Fruit fly (Drosophila melanogaster) whole organism, embryonic: ENCODE measurements around the gene grnd.

ENCODE experiments used
- ATbp ChIP-seq: fragments of 200-800 bp; sonication (Bioruptor generic); optimal IDR thresholded peaks from 2 replicates; lab custom pipeline; 2017; ENCODE audit warnings: missing biosample characterization, mild to moderate bottlenecking, missing genetic modification characterization, missing genetic modification reagents
- Bgb ChIP-seq: fragments of 200-800 bp; sonication (Bioruptor generic); IDR thresholded peaks from 2 replicates; pipeline ENCODE4 v1.3.6; 2022; ENCODE audit warnings: missing biosample characterization, missing genetic modification characterization; ENCODE audit not compliant: partially characterized antibody
- C15 ChIP-seq: fragments of 200-800 bp; sonication (Bioruptor generic); IDR thresholded peaks from 3 replicates; pipeline ENCODE4 v1.3.6; 2022; ENCODE audit warnings: missing biosample characterization, missing genetic modification characterization
- CG10654 ChIP-seq: fragments of 200-800 bp; sonication (Bioruptor generic); optimal IDR thresholded peaks from 2 replicates; lab custom pipeline; 2016; ENCODE audit warnings: missing biosample characterization, missing genetic modification characterization
- CG14965 ChIP-seq: fragments of 200-800 bp; sonication (Bioruptor generic); optimal IDR thresholded peaks from 2 replicates; lab custom pipeline; 2016; ENCODE audit warnings: missing biosample characterization, missing genetic modification characterization, borderline replicate concordance
- CG16815 ChIP-seq: fragments of 200-800 bp; sonication (Bioruptor generic); optimal IDR thresholded peaks from 3 replicates; lab custom pipeline; 2017; ENCODE audit warnings: missing biosample characterization, mild to moderate bottlenecking, missing genetic modification characterization
- CG17568 ChIP-seq: fragments of 200-800 bp; sonication (Bioruptor generic); optimal IDR thresholded peaks from 2 replicates; lab custom pipeline; 2018; ENCODE audit warnings: missing biosample characterization, mild to moderate bottlenecking, missing genetic modification characterization, moderate library complexity
- CG1792 ChIP-seq: fragments of 200-800 bp; sonication (Bioruptor generic); optimal IDR thresholded peaks from 2 replicates; lab custom pipeline; 2016; ENCODE audit warnings: missing biosample characterization, missing genetic modification characterization
- CG1832 ChIP-seq: fragments of 200-800 bp; sonication (Bioruptor generic); optimal IDR thresholded peaks from 2 replicates; lab custom pipeline; 2017; ENCODE audit warnings: missing biosample characterization, mild to moderate bottlenecking, missing genetic modification characterization, inconsistent platforms
- CG18619 ChIP-seq: fragments of 200-800 bp; sonication (Bioruptor generic); optimal IDR thresholded peaks from 3 replicates; lab custom pipeline; 2017; ENCODE audit warnings: missing biosample characterization, mild to moderate bottlenecking, missing genetic modification characterization
- CG3281 ChIP-seq: fragments of 200-800 bp; sonication (Bioruptor generic); optimal IDR thresholded peaks from 3 replicates; lab custom pipeline; 2017; ENCODE audit warnings: missing biosample characterization, mild to moderate bottlenecking, missing genetic modification characterization
- CG3847 ChIP-seq: fragments of 200-800 bp; sonication (Bioruptor generic); IDR thresholded peaks from 2 replicates; pipeline ENCODE4 v1.3.6; 2022; ENCODE audit warnings: missing biosample characterization, missing genetic modification characterization
- CG6175 ChIP-seq: fragments of 200-800 bp; sonication (Bioruptor generic); IDR thresholded peaks from 3 replicates; pipeline ENCODE4 v1.3.6; 2022; ENCODE audit warnings: missing biosample characterization, missing genetic modification characterization
- CG6654 ChIP-seq: fragments of 200-800 bp; sonication (Bioruptor generic); optimal IDR thresholded peaks from 2 replicates; lab custom pipeline; 2017; ENCODE audit warnings: missing biosample characterization, mild to moderate bottlenecking, missing genetic modification characterization
- CG6689 ChIP-seq: fragments of 200-800 bp; sonication (Bioruptor generic); IDR thresholded peaks from 2 replicates; pipeline ENCODE4 v1.3.6; 2022; ENCODE audit warnings: missing biosample characterization, missing genetic modification characterization
- CG6765 ChIP-seq: fragments of 200-800 bp; sonication (Bioruptor generic); optimal IDR thresholded peaks from 3 replicates; lab custom pipeline; 2017; ENCODE audit warnings: missing biosample characterization, mild to moderate bottlenecking, missing genetic modification characterization
- CG6791 ChIP-seq: fragments of 200-800 bp; sonication (Bioruptor generic); IDR thresholded peaks from 3 replicates; pipeline ENCODE4 v1.3.6; 2022; ENCODE audit warnings: missing biosample characterization, missing genetic modification characterization; ENCODE audit not compliant: partially characterized antibody
- CG6854 ChIP-seq: fragments of 200-800 bp; sonication (Bioruptor generic); optimal IDR thresholded peaks from 3 replicates; lab custom pipeline; 2017; ENCODE audit warnings: missing biosample characterization, mild to moderate bottlenecking, missing genetic modification characterization
- CG9876 ChIP-seq: fragments of 200-800 bp; sonication (Bioruptor generic); optimal IDR thresholded peaks from 2 replicates; lab custom pipeline; 2016; ENCODE audit warnings: missing biosample characterization, missing genetic modification characterization
- Chrac-16 ChIP-seq: fragments of 200-800 bp; sonication (Bioruptor generic); optimal IDR thresholded peaks from 3 replicates; lab custom pipeline; 2016; ENCODE audit warnings: missing biosample characterization, missing genetic modification characterization
- Dip2 ChIP-seq: fragments of 200-800 bp; sonication (Bioruptor generic); IDR thresholded peaks from 2 replicates; pipeline ENCODE4 v1.3.6; 2022; ENCODE audit warnings: missing biosample characterization, missing genetic modification characterization
- Drgx ChIP-seq: fragments of 200-800 bp; sonication (Bioruptor generic); IDR thresholded peaks from 2 replicates; pipeline ENCODE4 v1.3.6; 2022; ENCODE audit warnings: missing biosample characterization, missing genetic modification characterization
- HLH4C ChIP-seq: fragments of 200-800 bp; sonication (Bioruptor generic); IDR thresholded peaks from 3 replicates; pipeline ENCODE4 v1.3.6; 2022; ENCODE audit warnings: missing biosample characterization, missing genetic modification characterization; ENCODE audit not compliant: partially characterized antibody
- Hr39 ChIP-seq: fragments of >200 bp; optimal IDR thresholded peaks from 2 replicates; lab custom pipeline; 2017
- Jarid2 ChIP-seq: fragments of 200-800 bp; sonication (Bioruptor generic); optimal IDR thresholded peaks from 3 replicates; lab custom pipeline; 2017; ENCODE audit warnings: mild to moderate bottlenecking, missing biosample characterization, missing genetic modification reagents, missing genetic modification characterization
- Lhr ChIP-seq: fragments of 200-800 bp; sonication (Bioruptor generic); optimal IDR thresholded peaks from 3 replicates; lab custom pipeline; 2017; ENCODE audit warnings: mild to moderate bottlenecking, missing biosample characterization, missing genetic modification reagents, missing genetic modification characterization
- NC2α ChIP-seq: fragments of 200-800 bp; sonication (Bioruptor generic); optimal IDR thresholded peaks from 2 replicates; lab custom pipeline; 2016; ENCODE audit warnings: missing biosample characterization, missing genetic modification characterization
- Oaz ChIP-seq: fragments of 200-800 bp; sonication (Bioruptor generic); IDR thresholded peaks from 2 replicates; pipeline ENCODE4 v1.3.6; 2022; ENCODE audit warnings: missing biosample characterization, missing genetic modification characterization
- Sin3A ChIP-seq: fragments of >200 bp; optimal IDR thresholded peaks from 2 replicates; lab custom pipeline; 2018
- ab ChIP-seq: fragments of 200-800 bp; sonication (Bioruptor generic); optimal IDR thresholded peaks from 2 replicates; lab custom pipeline; 2016; ENCODE audit warnings: missing biosample characterization, missing genetic modification characterization
- ato ChIP-seq: fragments of 200-800 bp; sonication (Bioruptor generic); IDR thresholded peaks from 2 replicates; pipeline ENCODE4 v1.3.6; 2022; ENCODE audit warnings: missing biosample characterization, missing genetic modification characterization; ENCODE audit not compliant: partially characterized antibody
- br ChIP-seq: fragments of >200 bp; optimal IDR thresholded peaks from 2 replicates; lab custom pipeline; 2017
- bsh ChIP-seq, 2 experiments: fragments of 200-800 bp; sonication (Bioruptor generic); optimal IDR thresholded peaks; 2 replicates each; lab custom pipeline; 2017 to 2018; ENCODE audit warnings: mild to moderate bottlenecking in 2 of 2, missing biosample characterization in 2 of 2, missing genetic modification characterization in 2 of 2, moderate library complexity in 1 of 2
- crol ChIP-seq: fragments of 200-800 bp; sonication (Bioruptor generic); IDR thresholded peaks from 2 replicates; pipeline ENCODE4 v1.3.6; 2022; ENCODE audit warnings: missing biosample characterization, missing genetic modification characterization
- crp ChIP-seq, 2 experiments: fragments of 200-800 bp; sonication (Bioruptor generic); optimal IDR thresholded peaks; 2 replicates in 1 of 2; 3 replicates in 1 of 2; lab custom pipeline; 2017; ENCODE audit warnings: missing biosample characterization in 2 of 2, missing genetic modification characterization in 2 of 2, mild to moderate bottlenecking in 1 of 2, moderate library complexity in 1 of 2
- disco-r ChIP-seq: fragments of 200-800 bp; sonication (Bioruptor generic); optimal IDR thresholded peaks from 2 replicates; lab custom pipeline; 2016; ENCODE audit warnings: missing biosample characterization, missing genetic modification characterization
- dmrt99B ChIP-seq: fragments of 200-800 bp; sonication (Bioruptor generic); optimal IDR thresholded peaks from 2 replicates; lab custom pipeline; 2018; ENCODE audit warnings: missing biosample characterization, mild to moderate bottlenecking, missing genetic modification characterization, moderate library complexity
- gcm2 ChIP-seq: fragments of 200-800 bp; sonication (Bioruptor generic); optimal IDR thresholded peaks from 2 replicates; lab custom pipeline; 2016; ENCODE audit warnings: missing biosample characterization, missing genetic modification characterization
- gsb-n ChIP-seq: fragments of 200-800 bp; sonication (Bioruptor generic); optimal IDR thresholded peaks from 3 replicates; lab custom pipeline; 2018; ENCODE audit warnings: missing biosample characterization, mild to moderate bottlenecking, missing genetic modification characterization
- p53 ChIP-seq: fragments of 200-800 bp; sonication (Bioruptor generic); optimal IDR thresholded peaks from 2 replicates; lab custom pipeline; 2016; ENCODE audit warnings: missing biosample characterization, missing genetic modification characterization
- psq ChIP-seq: fragments of 200-800 bp; sonication (Bioruptor generic); optimal IDR thresholded peaks from 2 replicates; lab custom pipeline; 2017; ENCODE audit warnings: missing biosample characterization, missing genetic modification characterization
- rib ChIP-seq: fragments of 200-800 bp; sonication (Bioruptor generic); IDR thresholded peaks from 2 replicates; pipeline ENCODE4 v1.3.6; 2022; ENCODE audit warnings: missing biosample characterization, missing genetic modification characterization
- ro ChIP-seq: fragments of 200-800 bp; sonication (Bioruptor generic); IDR thresholded peaks from 2 replicates; pipeline ENCODE4 v1.3.6; 2022; ENCODE audit warnings: missing biosample characterization, missing genetic modification characterization
- seq ChIP-seq: fragments of 200-800 bp; sonication (Bioruptor generic); IDR thresholded peaks from 2 replicates; pipeline ENCODE4 v1.3.6; 2022; ENCODE audit warnings: missing biosample characterization, missing genetic modification characterization
- sima ChIP-seq: fragments of 200-800 bp; sonication (Bioruptor generic); optimal IDR thresholded peaks from 2 replicates; lab custom pipeline; 2016; ENCODE audit warnings: missing biosample characterization, missing genetic modification characterization
- sisA ChIP-seq: fragments of 200-800 bp; sonication (Bioruptor generic); IDR thresholded peaks from 2 replicates; pipeline ENCODE4 v1.3.6; 2022; ENCODE audit warnings: missing biosample characterization, missing genetic modification characterization
- stwl ChIP-seq: fragments of 200-800 bp; sonication (Bioruptor generic); optimal IDR thresholded peaks from 3 replicates; lab custom pipeline; 2018; ENCODE audit warnings: missing biosample characterization, mild to moderate bottlenecking, missing genetic modification characterization, moderate library complexity
- tio ChIP-seq: fragments of 200-800 bp; sonication (Bioruptor generic); optimal IDR thresholded peaks from 2 replicates; lab custom pipeline; 2017; ENCODE audit warnings: missing biosample characterization, missing genetic modification characterization, inconsistent platforms
- toy ChIP-seq: fragments of 200-800 bp; sonication (Bioruptor generic); IDR thresholded peaks from 2 replicates; pipeline ENCODE4 v1.3.6; 2022; ENCODE audit warnings: missing biosample characterization, missing genetic modification characterization
- zen2 ChIP-seq: fragments of 200-800 bp; sonication (Bioruptor generic); IDR thresholded peaks from 3 replicates; pipeline ENCODE4 v1.3.6; 2022; ENCODE audit warnings: missing biosample characterization, missing genetic modification characterization; ENCODE audit not compliant: partially characterized antibody
- zfh2 ChIP-seq: fragments of 200-800 bp; sonication (Bioruptor generic); optimal IDR thresholded peaks from 2 replicates; lab custom pipeline; 2016; ENCODE audit warnings: missing biosample characterization, missing genetic modification characterization

The grnd gene

DNA sequence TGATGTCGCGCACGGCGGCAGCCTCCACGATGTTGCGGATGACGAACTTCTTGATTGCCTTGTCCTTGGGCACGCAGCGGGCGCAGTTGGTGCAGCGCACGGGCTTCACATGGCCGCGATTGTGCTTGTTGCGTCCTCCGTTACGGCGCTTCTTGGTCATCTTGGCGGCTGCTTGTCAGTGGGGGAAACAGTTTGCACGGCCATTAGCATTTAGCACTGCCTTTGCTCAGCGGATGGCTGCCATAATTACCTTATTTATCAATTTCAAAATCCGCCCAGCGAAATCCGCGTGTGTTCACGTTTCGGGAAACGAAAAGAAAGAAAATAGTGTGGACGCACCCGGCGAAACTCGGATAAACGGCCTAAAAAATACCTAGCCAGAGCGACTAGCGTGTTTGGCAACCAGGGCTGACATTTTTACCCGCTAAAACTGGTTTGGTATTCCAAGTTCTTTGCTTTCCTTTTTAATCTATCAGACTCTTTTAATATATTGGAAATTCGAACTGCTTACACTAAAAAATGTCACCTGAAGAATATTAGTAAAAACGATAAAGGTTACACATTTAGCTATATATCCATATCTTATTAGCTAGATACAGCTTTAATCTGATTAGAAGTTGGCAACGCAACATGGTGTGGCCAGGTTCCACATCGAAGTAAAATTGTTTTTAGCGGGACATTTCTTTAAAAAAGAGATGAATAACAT is 42.2 kb upstream of the grnd start, which contains the start of gene RpS26 (continued):
- TF ChIP-seq Lhr (GFP tag; lab: Kevin White, UChicago) = peak; percentile 65
- peak; percentile 3 for TF ChIP-seq psq (GFP tag; lab: Kevin White, UChicago)
- TF ChIP-seq CG9876 (GFP tag; lab: Kevin White, UChicago) = no peak
- TF ChIP-seq CG1832 (GFP tag; lab: Kevin White, UChicago) = no peak
- no peak for TF ChIP-seq CG6791
- peak; percentile 42; the same call in 1 of the 2 replicates for TF ChIP-seq sisA
- no peak for TF ChIP-seq CG6654 (GFP tag; lab: Kevin White, UChicago)
- TF ChIP-seq disco-r = no peak
- TF ChIP-seq ATbp (GFP tag; lab: Kevin White, UChicago) = no peak
- 0 out of 2 replicates have a peak, but pooled peaks have one; percentile 9 for TF ChIP-seq Bgb (GFP tag; lab: Robert Waterston, UW)
- TF ChIP-seq zfh2 (GFP tag; lab: Kevin White, UChicago) = peak; percentile 42
- no peak for TF ChIP-seq br (lab: Kevin White, UChicago)
- peak; percentile 34 for TF ChIP-seq Chrac-16 (GFP tag; lab: Kevin White, UChicago)
- TF ChIP-seq zen2 (GFP tag; lab: Robert Waterston, UW) = no peak
- peak; percentile 45 for TF ChIP-seq CG3281
- no peak for TF ChIP-seq CG17568 (GFP tag; lab: Kevin White, UChicago)
- no peak for TF ChIP-seq Hr39
- TF ChIP-seq CG14965 = no peak
- peak; percentile 65 for TF ChIP-seq stwl
- peak; percentile 52 for TF ChIP-seq p53
- TF ChIP-seq crp (GFP tag; optimal IDR thresholded peaks at IDR 0.05; lab: Kevin White, UChicago) = peak in 1 of 2 experiments; percentile 12
- TF ChIP-seq CG3847 (GFP tag; lab: Robert Waterston, UW) = peak; percentile 64
- no peak for TF ChIP-seq C15 (GFP tag; lab: Robert Waterston, UW)
- no peak for TF ChIP-seq gcm2 (GFP tag; lab: Kevin White, UChicago)
- no peak for TF ChIP-seq sima (GFP tag; lab: Kevin White, UChicago)
- no peak for TF ChIP-seq tio (GFP tag; lab: Kevin White, UChicago)
- TF ChIP-seq gsb-n (tag; lab: Kevin White, UChicago) = no peak
- peak; percentile 5 for TF ChIP-seq CG10654 (GFP tag; lab: Kevin White, UChicago)
- TF ChIP-seq ato (GFP tag; lab: Robert Waterston, UW) = no peak
- TF ChIP-seq Dip2 = no peak
- TF ChIP-seq Jarid2 (GFP tag; lab: Kevin White, UChicago) = peak; percentile 24
- no peak for TF ChIP-seq ro (GFP tag; lab: Robert Waterston, UW)
- TF ChIP-seq CG6175 (GFP tag; lab: Robert Waterston, UW) = no peak
- no peak for TF ChIP-seq Drgx (GFP tag; lab: Robert Waterston, UW)
- TF ChIP-seq crol (GFP tag; lab: Robert Waterston, UW) = no peak
- no peak for TF ChIP-seq Oaz (GFP tag; lab: Robert Waterston, UW)
- TF ChIP-seq rib (GFP tag; lab: Robert Waterston, UW) = no peak
- no peak for TF ChIP-seq HLH4C
- no peak for TF ChIP-seq dmrt99B (tag; lab: Kevin White, UChicago)
- no peak for TF ChIP-seq ab (GFP tag; lab: Kevin White, UChicago)
- peak; percentile 41 for TF ChIP-seq CG6689 (GFP tag; lab: Robert Waterston, UW)
- peak; percentile 95 for TF ChIP-seq Sin3A (lab: Kevin White, UChicago)
- TF ChIP-seq toy = no peak; the same call in 1 of the 2 replicates
- peak; percentile 48 for TF ChIP-seq CG6765 (GFP tag; lab: Kevin White, UChicago)
- TF ChIP-seq CG18619 (GFP tag; lab: Kevin White, UChicago) = peak; percentile 68
- no peak for TF ChIP-seq CG16815
- peak; percentile 39 for TF ChIP-seq CG1792
- peak in 1 of 2 experiments; percentile 19 for TF ChIP-seq bsh (GFP tag; optimal IDR thresholded peaks at IDR 0.05; lab: Kevin White, UChicago)
- no peak for TF ChIP-seq NC2α
- TF ChIP-seq seq = no peak
- peak; percentile 38 for TF ChIP-seq CG6854 (GFP tag; lab: Kevin White, UChicago)
